Worm (Caenorhabditis elegans): Measurements from ENCODE around the gene gck-2.

- no peak for TF ChIP-seq mdl-1 (tag; optimal IDR thresholded peaks at IDR 0.05)
- no peak for TF ChIP-seq daf-19 (GFP tag; conservative IDR thresholded peaks at IDR 0.05)
- TF ChIP-seq unc-62 (GFP tag; optimal IDR thresholded peaks at IDR 0.05 in 1 of 2): peak in 1 of 2 experiments; percentile 22
- no peak for TF ChIP-seq unc-62 (tag; optimal IDR thresholded peaks at IDR 0.05)
- TF ChIP-seq hlh-11 (tag; optimal IDR thresholded peaks at IDR 0.05): no peak
- no peak for TF ChIP-seq lin-15B (tag; optimal IDR thresholded peaks at IDR 0.05)
- TF ChIP-seq nhr-76 (tag; optimal IDR thresholded peaks at IDR 0.05): no peak
- TF ChIP-seq mep-1 (tag; optimal IDR thresholded peaks at IDR 0.05): no peak
- no peak for TF ChIP-seq nhr-237 (tag; optimal IDR thresholded peaks at IDR 0.05)
- TF ChIP-seq aly-2 (tag; optimal IDR thresholded peaks at IDR 0.05): no peak
- no peak for TF ChIP-seq egl-27 (tag; optimal IDR thresholded peaks at IDR 0.05)
- no peak for TF ChIP-seq lim-7 (GFP tag; IDR thresholded peaks at IDR 0.05)
- TF ChIP-seq pha-4 (GFP tag; IDR thresholded peaks at IDR 0.05): no peak
- no peak for TF ChIP-seq pha-4 (tag; optimal IDR thresholded peaks at IDR 0.05)
- no peak for TF ChIP-seq fkh-10 (GFP tag; optimal IDR thresholded peaks at IDR 0.05)
- TF ChIP-seq mdt-29 (GFP tag; IDR thresholded peaks at IDR 0.05): no peak
Observed at ce11 chrV:6775708-6776107, 16.8 kb downstream of the gck-2 start, which contains the start of gene srh-28.
